Worm (Caenorhabditis elegans) whole organism, L1 larva: ENCODE data around the gene abhd-12.
A peak's percentile ranks its signal among the peaks of the same experiment; 100 is the strongest.

Source experiments
- C16A3.4 ChIP-seq: fragments of 150-350 bp; optimal IDR thresholded peaks from 2 replicates; lab custom pipeline; 2014; ENCODE audit warnings: missing biosample characterization, missing genetic modification characterization
- Y116A8C.19 ChIP-seq: sonication (generic microtip); optimal IDR thresholded peaks from 2 replicates; lab custom pipeline; 2016; ENCODE audit warnings: missing compliant biosample characterization, missing genetic modification characterization, borderline replicate concordance
- ama-1 ChIP-seq: fragments of 150-350 bp; optimal IDR thresholded peaks from 2 replicates; lab custom pipeline; 2014
- blmp-1 ChIP-seq: fragments of 150-350 bp; optimal IDR thresholded peaks from 2 replicates; lab custom pipeline; 2014; ENCODE audit warnings: missing biosample characterization, missing genetic modification characterization
- ceh-82 ChIP-seq, 3 experiments: fragments of 150-350 bp in 1 of 3; sonication (generic microtip) in 2 of 3; optimal IDR thresholded peaks; 2 replicates each; lab custom pipeline; 2014 to 2017; ENCODE audit warnings: missing biosample characterization in 3 of 3, missing genetic modification characterization in 3 of 3
- dpl-1 ChIP-seq, 3 experiments: fragments of 150-350 bp in 2 of 3; sonication (generic microtip) in 1 of 3; optimal IDR thresholded peaks; 2 replicates each; lab custom pipeline; 2014 to 2017; ENCODE audit warnings: missing biosample characterization in 3 of 3, missing genetic modification characterization in 3 of 3, missing genetic modification reagents in 3 of 3
- efl-1 ChIP-seq, 4 experiments: fragments of 150-350 bp; optimal IDR thresholded peaks in 3 of 4; peaks in 1 of 4; 1 replicate in 1 of 4; 2 replicates in 3 of 4; lab custom pipeline; 2014; ENCODE audit warnings: missing biosample characterization in 2 of 4, missing genetic modification characterization in 2 of 4, missing genetic modification reagents in 2 of 4
- egl-13 ChIP-seq: sonication (generic microtip); optimal IDR thresholded peaks from 2 replicates; lab custom pipeline; 2016; ENCODE audit warnings: missing genotype, missing genetic modification reagents, missing genetic modification characterization, missing compliant biosample characterization
- elt-2 ChIP-seq: sonication (generic microtip); optimal IDR thresholded peaks from 2 replicates; lab custom pipeline; 2016; ENCODE audit warnings: missing genetic modification characterization, mild to moderate bottlenecking, inconsistent platforms, missing compliant biosample characterization, missing genetic modification reagents
- hlh-17 ChIP-seq: fragments of 200-800 bp; sonication (Bioruptor generic); optimal IDR thresholded peaks from 2 replicates; lab custom pipeline; 2018; ENCODE audit warnings: missing genetic modification characterization, mild to moderate bottlenecking, missing compliant biosample characterization, moderate library complexity, borderline replicate concordance
- jun-1 ChIP-seq: fragments of 150-350 bp; optimal IDR thresholded peaks from 2 replicates; lab custom pipeline; 2014; ENCODE audit warnings: missing biosample characterization, missing genetic modification reagents, missing genetic modification characterization
- lin-14 ChIP-seq: fragments of 200-800 bp; sonication (Bioruptor generic); optimal IDR thresholded peaks from 2 replicates; lab custom pipeline; 2018; ENCODE audit warnings: mild to moderate bottlenecking, missing genetic modification characterization, moderate library complexity, missing compliant biosample characterization
- lin-15B ChIP-seq: fragments of 150-350 bp; sonication (generic microtip); optimal IDR thresholded peaks from 3 replicates; lab custom pipeline; 2014; ENCODE audit warnings: missing biosample characterization, missing genetic modification characterization
- lin-35 ChIP-seq, 2 experiments: fragments of 150-350 bp; optimal IDR thresholded peaks; 2 replicates each; lab custom pipeline; 2014; ENCODE audit warnings: missing biosample characterization in 2 of 2, missing genetic modification characterization in 2 of 2, missing genetic modification reagents in 2 of 2
- lsy-2 ChIP-seq, 2 experiments: fragments of 150-350 bp; optimal IDR thresholded peaks; 2 replicates each; lab custom pipeline; 2014; ENCODE audit warnings: missing biosample characterization in 2 of 2, missing genetic modification characterization in 2 of 2
- mdl-1 ChIP-seq, 2 experiments: fragments of 150-350 bp; optimal IDR thresholded peaks; 2 replicates each; lab custom pipeline; 2014 to 2017; ENCODE audit warnings: missing biosample characterization in 2 of 2, missing genetic modification characterization in 2 of 2, inconsistent platforms in 1 of 2
- mep-1 ChIP-seq: fragments of 150-350 bp; optimal IDR thresholded peaks from 2 replicates; lab custom pipeline; 2014; ENCODE audit warnings: missing biosample characterization, missing genetic modification characterization
- nhr-20 ChIP-seq: sonication (generic microtip); optimal IDR thresholded peaks from 2 replicates; lab custom pipeline; 2016; ENCODE audit warnings: mild to moderate bottlenecking, missing genetic modification characterization, missing compliant biosample characterization
- nhr-71 ChIP-seq: sonication (generic microtip); optimal IDR thresholded peaks from 2 replicates; lab custom pipeline; 2016; ENCODE audit warnings: mild to moderate bottlenecking, missing genetic modification characterization, moderate library complexity, missing compliant biosample characterization
- nhr-76 ChIP-seq: sonication (generic microtip); optimal IDR thresholded peaks from 2 replicates; lab custom pipeline; 2017; ENCODE audit warnings: missing biosample characterization, missing genetic modification characterization
- pqm-1 ChIP-seq: sonication (generic microtip); optimal IDR thresholded peaks from 3 replicates; lab custom pipeline; 2017; ENCODE audit warnings: missing biosample characterization, missing genetic modification characterization
- snpc-4 ChIP-seq: fragments of 150-350 bp; optimal IDR thresholded peaks from 2 replicates; lab custom pipeline; 2014; ENCODE audit warnings: missing biosample characterization, missing genetic modification characterization
- snu-23 ChIP-seq: sonication (generic microtip); optimal IDR thresholded peaks from 2 replicates; lab custom pipeline; 2016; ENCODE audit warnings: missing genetic modification characterization, missing compliant biosample characterization
- sptf-1 ChIP-seq: fragments of 150-350 bp; optimal IDR thresholded peaks from 2 replicates; lab custom pipeline; 2014; ENCODE audit warnings: missing biosample characterization, missing genetic modification characterization
- sup-37 ChIP-seq: fragments of 200-800 bp; sonication (Bioruptor generic); optimal IDR thresholded peaks from 2 replicates; lab custom pipeline; 2018; ENCODE audit warnings: mild to moderate bottlenecking, missing genetic modification characterization, missing compliant biosample characterization
- tlp-1 ChIP-seq: fragments of 150-350 bp; optimal IDR thresholded peaks from 2 replicates; lab custom pipeline; 2014; ENCODE audit warnings: missing biosample characterization, missing genetic modification characterization
- unc-62 ChIP-seq: fragments of 150-350 bp; optimal IDR thresholded peaks from 2 replicates; lab custom pipeline; 2014; ENCODE audit warnings: missing biosample characterization, missing genetic modification reagents, missing genetic modification characterization
- unc-86 ChIP-seq: sonication (generic microtip); optimal IDR thresholded peaks from 2 replicates; lab custom pipeline; 2016; ENCODE audit warnings: missing genetic modification characterization, missing compliant biosample characterization
- ztf-11 ChIP-seq, 2 experiments: sonication (generic microtip); optimal IDR thresholded peaks; 2 replicates each; lab custom pipeline; 2016 to 2017; ENCODE audit warnings: missing genetic modification characterization in 2 of 2, missing biosample characterization in 1 of 2, missing compliant biosample characterization in 1 of 2

The abhd-12 gene

DNA sequence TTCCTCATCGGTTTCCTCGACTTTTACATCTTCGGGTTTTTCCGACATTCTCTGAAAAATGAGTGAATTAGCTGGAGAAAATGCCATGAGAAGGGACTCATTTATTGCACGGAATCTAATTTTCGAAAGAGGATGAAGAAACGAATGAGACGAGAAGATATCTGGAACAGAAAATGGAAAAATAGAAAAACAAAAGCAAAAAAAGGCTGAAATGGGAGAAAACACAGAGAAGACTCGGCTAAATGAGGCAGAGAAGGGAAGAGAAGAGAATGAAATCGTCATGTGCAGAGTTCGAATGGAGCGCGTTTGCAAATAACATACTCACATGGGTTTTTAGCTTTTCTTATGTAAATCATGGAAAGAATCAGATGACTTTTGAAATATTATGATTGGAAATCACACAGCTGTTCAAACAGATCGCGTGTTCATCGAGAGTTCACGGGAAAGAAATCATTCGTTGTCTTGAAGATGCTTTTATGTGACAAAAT, 30.3 kb downstream of the abhd-12 start, which contains the start of gene Y97E10AR.6:
Y97E10AR.6 (minus strand) TSS at position 51 of the 488 bp plus-strand sequence.
- TF ChIP-seq blmp-1 (tag; lab: Kevin White, UChicago): peak; percentile 5
- TF ChIP-seq unc-86: no peak
- TF ChIP-seq sup-37 (GFP tag; lab: Kevin White, UChicago): no peak
- TF ChIP-seq lin-14: peak; percentile 54
- peak; percentile 44 for TF ChIP-seq mep-1 (tag; lab: Kevin White, UChicago)
- TF ChIP-seq sptf-1: no peak
- peak; percentile 16 for TF ChIP-seq snpc-4 (tag; lab: Kevin White, UChicago)
- peak; percentile 20 for TF ChIP-seq lin-15B (tag; lab: Kevin White, UChicago)
- peak in 1 of 2 experiments; percentile 63 for TF ChIP-seq mdl-1 (tag; optimal IDR thresholded peaks at IDR 0.05; lab: Kevin White, UChicago)
- peak; percentile 46 for TF ChIP-seq C16A3.4 (tag; lab: Kevin White, UChicago)
- peak; percentile 4 to 54 (median 29) for TF ChIP-seq dpl-1 (GFP tag; optimal IDR thresholded peaks at IDR 0.05; lab: Kevin White, UChicago)
- peak; percentile 41 to 51 for TF ChIP-seq efl-1 (optimal IDR thresholded peaks at IDR 0.05; lab: Kevin White, UChicago)
- TF ChIP-seq efl-1 (GFP tag; optimal IDR thresholded peaks at IDR 0.05 in 1 of 2; lab: Kevin White, UChicago): peak; percentile 55 to 73
- TF ChIP-seq lin-35 (GFP tag; optimal IDR thresholded peaks at IDR 0.05; lab: Kevin White, UChicago): peak; percentile 38 to 78
- no peak for TF ChIP-seq hlh-17 (GFP tag; lab: Kevin White, UChicago)
- TF ChIP-seq jun-1 (tag; lab: Kevin White, UChicago): no peak
- TF ChIP-seq ceh-82 (tag; optimal IDR thresholded peaks at IDR 0.05; lab: Kevin White, UChicago): peak in 1 of 3 experiments; percentile 26
- peak in 1 of 2 experiments; percentile 50 for TF ChIP-seq lsy-2 (tag; optimal IDR thresholded peaks at IDR 0.05; lab: Kevin White, UChicago)
- TF ChIP-seq nhr-71 (tag; lab: Kevin White, UChicago): peak; percentile 23
- TF ChIP-seq snu-23 (GFP tag; lab: Kevin White, UChicago): peak; percentile 36
- no peak for TF ChIP-seq nhr-20 (tag; lab: Kevin White, UChicago)
- TF ChIP-seq, all 84 proteins: peak for 14

DNA sequence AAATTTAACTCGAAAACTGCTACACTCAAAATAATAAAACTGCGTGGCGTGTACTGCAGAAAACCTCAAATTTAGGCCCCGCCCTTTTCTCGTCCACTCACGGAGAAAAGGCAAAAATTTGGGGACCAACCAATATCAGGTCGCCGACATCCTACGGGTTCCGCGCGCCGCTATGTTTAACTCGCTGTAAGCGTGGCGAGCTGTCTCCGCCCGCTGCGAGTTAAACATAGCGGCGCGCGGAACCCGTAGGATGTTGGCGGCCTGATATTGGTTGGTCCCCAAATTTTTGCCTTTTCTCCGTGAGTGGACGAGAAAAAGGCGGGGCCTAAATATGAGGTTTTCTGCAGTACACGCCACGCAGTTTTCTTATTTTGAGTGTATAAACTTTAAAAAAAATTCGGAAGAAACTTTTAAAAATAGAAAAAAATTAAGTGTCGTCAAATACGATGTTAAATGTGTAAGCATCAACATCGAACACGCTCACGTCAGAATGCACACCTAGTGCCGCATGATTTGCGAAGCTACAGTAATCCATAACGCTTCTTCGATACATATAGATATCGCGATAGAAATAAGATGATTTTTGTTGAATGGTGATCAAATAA, 31.1 kb downstream of the abhd-12 start:
- peak; percentile 67 for TF ChIP-seq snpc-4 (tag; lab: Kevin White, UChicago)

DNA sequence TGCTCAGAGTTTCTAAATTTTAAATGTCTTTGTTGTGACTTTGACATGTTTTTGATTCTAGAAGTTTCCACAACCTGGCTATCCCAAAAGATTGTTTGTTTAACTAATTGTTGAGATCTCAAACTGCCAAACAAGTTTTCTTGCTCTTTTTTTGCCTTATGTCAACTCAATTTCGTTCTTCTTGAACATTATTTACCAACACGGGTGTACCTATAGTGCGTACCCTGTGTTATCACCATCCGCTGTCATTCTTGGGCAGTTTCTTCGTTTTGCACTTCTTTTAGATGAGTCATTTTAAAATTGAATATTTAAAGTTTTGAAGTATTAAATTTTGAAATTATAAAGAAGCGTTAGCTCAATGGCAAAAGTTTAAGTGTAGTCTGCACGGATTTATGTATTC, 33.2 kb downstream of the abhd-12 start, which contains the start of gene sptl-2:
sptl-2 (plus strand) TSS at position 280 of the 400 bp plus-strand sequence.
- no peak for TF ChIP-seq nhr-76 (tag; lab: Kevin White, UChicago)
- TF ChIP-seq hlh-17 (GFP tag; lab: Kevin White, UChicago): no peak
- TF ChIP-seq egl-13 (tag; lab: Kevin White, UChicago): no peak
- TF ChIP-seq Y116A8C.19 (tag; lab: Kevin White, UChicago): no peak

DNA sequence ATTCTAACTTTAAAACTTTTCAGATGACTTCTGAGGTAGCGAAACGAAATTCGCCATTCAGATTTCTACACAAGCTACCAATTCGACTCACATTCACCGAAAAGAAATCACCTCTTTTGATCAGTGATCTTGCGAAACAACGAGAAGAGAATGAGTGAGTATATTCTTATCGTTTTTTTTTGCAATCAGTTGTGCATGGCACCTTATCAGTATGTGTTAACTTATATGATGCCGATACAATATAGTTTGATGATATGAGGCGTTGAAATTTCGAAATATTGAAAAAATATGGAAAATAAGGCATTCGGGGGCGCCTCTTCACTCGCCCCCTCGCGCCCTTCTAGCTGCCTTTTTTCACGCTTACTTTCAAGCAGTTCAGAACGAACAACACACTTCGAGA, 34.2 kb downstream of the abhd-12 start:
- TF ChIP-seq nhr-20 (tag; lab: Kevin White, UChicago): peak; percentile 43
- TF ChIP-seq lin-35 (GFP tag; optimal IDR thresholded peaks at IDR 0.05; lab: Kevin White, UChicago): peak in 1 of 2 experiments; percentile 23
- peak; percentile 75 for TF ChIP-seq elt-2 (tag; lab: Kevin White, UChicago)
- no peak for TF ChIP-seq unc-62
- TF ChIP-seq ceh-82 (tag; optimal IDR thresholded peaks at IDR 0.05; lab: Kevin White, UChicago): no peak
- TF ChIP-seq ama-1 (lab: Kevin White, UChicago): no peak
- TF ChIP-seq pqm-1 (tag; lab: Kevin White, UChicago): peak; percentile 67
- peak; percentile 14 for TF ChIP-seq jun-1 (tag; lab: Kevin White, UChicago)
- TF ChIP-seq tlp-1 (tag; lab: Kevin White, UChicago): peak; percentile 58
- TF ChIP-seq, all 84 proteins: peak for 6

DNA sequence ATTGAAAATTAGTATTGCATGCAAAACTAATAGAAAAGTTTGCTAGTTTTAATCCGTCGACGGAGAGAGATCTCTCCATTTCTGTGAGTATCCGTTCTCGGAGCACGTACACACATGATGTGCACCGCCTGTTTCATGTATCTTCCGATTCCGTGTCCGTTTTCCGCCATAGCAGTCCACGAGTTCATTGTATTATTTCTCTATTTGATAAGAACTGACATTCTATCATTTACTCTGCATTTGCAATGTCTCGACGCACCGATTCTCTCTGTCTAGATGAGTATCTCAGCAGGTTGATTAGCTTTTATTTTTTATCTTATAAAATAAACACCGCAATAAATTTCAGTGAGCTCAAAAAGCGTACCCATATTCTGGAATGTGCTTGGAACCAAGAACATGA, 35.2 kb downstream of the abhd-12 start:
- TF ChIP-seq elt-2 (tag; lab: Kevin White, UChicago): peak; percentile 18
- no peak for TF ChIP-seq mdl-1 (tag; optimal IDR thresholded peaks at IDR 0.05; lab: Kevin White, UChicago)

DNA sequence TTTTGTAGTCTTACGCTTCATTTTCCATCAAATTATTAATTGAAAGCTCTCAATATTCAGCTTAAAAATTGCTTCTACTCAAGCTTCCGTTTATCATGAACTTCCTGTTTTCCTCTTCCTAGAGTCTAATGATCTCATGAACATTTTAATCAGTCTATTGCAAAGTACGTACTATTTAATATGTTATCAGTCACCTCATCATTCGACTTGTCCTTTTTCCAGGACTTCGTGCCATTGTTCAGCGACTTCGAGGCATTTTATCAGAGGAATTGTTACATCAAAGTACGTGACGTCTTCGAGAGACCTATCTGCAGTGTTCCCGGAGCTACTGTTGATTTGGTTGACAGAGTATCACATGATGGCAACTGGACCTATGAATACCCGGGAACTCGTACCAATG, 36.1 kb downstream of the abhd-12 start:
- peak; percentile 17 for TF ChIP-seq elt-2 (tag; lab: Kevin White, UChicago)
- TF ChIP-seq ztf-11 (tag; optimal IDR thresholded peaks at IDR 0.05; lab: Kevin White, UChicago): no peak
- TF ChIP-seq mep-1 (tag; lab: Kevin White, UChicago): no peak
- peak; percentile 1 for TF ChIP-seq pqm-1 (tag; lab: Kevin White, UChicago)
